Worm (Caenorhabditis elegans) whole organism, midembryonic: ENCODE measurements around the gene sri-60.

ENCODE experiments used
- T22C8.4 ChIP-seq: fragments of 200-800 bp; sonication (Bioruptor generic); IDR thresholded peaks from 2 replicates; pipeline ENCODE4 v1.3.6; 2022; ENCODE audit warnings: missing genetic modification characterization, missing compliant biosample characterization
- cog-1 ChIP-seq: sonication (generic microtip); optimal IDR thresholded peaks from 2 replicates; lab custom pipeline; 2016; ENCODE audit warnings: missing genetic modification characterization, missing compliant biosample characterization
- flt-1 ChIP-seq: fragments of 200-800 bp; sonication (Bioruptor generic); IDR thresholded peaks from 2 replicates; pipeline ENCODE4 v1.3.6; 2022; ENCODE audit warnings: missing genetic modification characterization, missing compliant biosample characterization
- klf-2 ChIP-seq: fragments of 200-800 bp; sonication (Bioruptor generic); conservative IDR thresholded peaks from 2 replicates; pipeline ENCODE4 v1.3.6; 2022; ENCODE audit warnings: missing genetic modification reagents, missing genetic modification characterization, missing compliant biosample characterization
- med-1 ChIP-seq: sonication (generic microtip); optimal IDR thresholded peaks from 2 replicates; lab custom pipeline; 2017; ENCODE audit warnings: missing genetic modification characterization, mild to moderate bottlenecking, missing compliant biosample characterization, antibody characterized with exemption, missing genetic modification reagents; ENCODE audit not compliant: insufficient read depth
- ref-1 ChIP-seq: fragments of 200-800 bp; sonication (Bioruptor generic); conservative IDR thresholded peaks from 2 replicates; pipeline ENCODE4 v1.3.6; 2022; ENCODE audit warnings: missing genetic modification reagents, missing genetic modification characterization, missing compliant biosample characterization
- tab-1 ChIP-seq: fragments of 200-800 bp; sonication (Bioruptor generic); IDR thresholded peaks from 2 replicates; pipeline ENCODE4 v1.3.6; 2022; ENCODE audit warnings: missing genetic modification characterization, missing compliant biosample characterization
- ztf-23 ChIP-seq: fragments of 200-800 bp; sonication (Bioruptor generic); IDR thresholded peaks from 2 replicates; pipeline ENCODE4 v1.3.6; 2022; ENCODE audit warnings: missing genetic modification reagents, missing genetic modification characterization, missing compliant biosample characterization
- ztf-29 ChIP-seq: fragments of 200-800 bp; sonication (Bioruptor generic); IDR thresholded peaks from 2 replicates; pipeline ENCODE4 v1.3.6; 2022; ENCODE audit warnings: missing genetic modification reagents, missing genetic modification characterization, missing compliant biosample characterization

The sri-60 gene

ce11 chrII:2710919-2711318 lies 8.3 kb upstream of the sri-60 start, which contains the start of gene T05A8.2:
Gene T05A8.2, minus strand, starts transcription at chrII:2711019.
- TF ChIP-seq cog-1 (tag; lab: Kevin White, UChicago) = no peak
- no peak for TF ChIP-seq flt-1 (GFP tag; lab: Robert Waterston, UW)
- no peak for TF ChIP-seq T22C8.4 (GFP tag; lab: Robert Waterston, UW)
- no peak for TF ChIP-seq klf-2 (GFP tag; lab: Robert Waterston, UW)
- no peak for TF ChIP-seq ref-1 (GFP tag; lab: Robert Waterston, UW)

DNA sequence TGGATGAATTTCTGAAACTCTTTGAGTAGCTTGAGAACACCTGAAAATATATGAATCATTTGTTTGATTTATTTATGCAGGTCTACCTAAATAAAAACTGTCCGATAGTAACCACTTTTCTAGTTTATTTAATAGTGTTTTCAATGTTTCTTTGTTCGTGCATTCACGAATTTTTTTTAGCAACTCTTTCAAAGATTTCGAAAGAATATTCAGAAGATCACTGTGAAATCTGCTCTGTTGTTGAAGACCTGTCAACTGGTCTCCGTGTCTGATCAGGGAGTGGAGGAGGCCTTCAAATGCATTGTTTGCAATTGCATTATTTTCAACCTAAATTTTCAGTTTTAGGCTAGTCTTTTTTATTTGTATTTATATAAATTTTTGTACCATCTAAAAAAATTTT lies 7.3 kb upstream of the sri-60 start, which contains the start of gene T05A8.1:
T05A8.1 (minus strand) TSS at position 101 of the 400 bp plus-strand sequence.
- TF ChIP-seq med-1 (GFP tag; lab: Kevin White, UChicago) = no peak
- TF ChIP-seq ztf-23 (GFP tag; lab: Robert Waterston, UW) = no peak
- TF ChIP-seq klf-2 (GFP tag; lab: Robert Waterston, UW) = no peak
- TF ChIP-seq cog-1 (tag; lab: Kevin White, UChicago) = no peak
- no peak for TF ChIP-seq ref-1 (GFP tag; lab: Robert Waterston, UW)
- TF ChIP-seq ztf-29 (GFP tag; lab: Robert Waterston, UW) = no peak
- TF ChIP-seq flt-1 (GFP tag; lab: Robert Waterston, UW) = no peak
- TF ChIP-seq T22C8.4 (GFP tag; lab: Robert Waterston, UW) = no peak
- TF ChIP-seq tab-1 = no peak

- no peak for TF ChIP-seq med-1 (GFP tag; lab: Kevin White, UChicago)
- TF ChIP-seq cog-1 (tag; lab: Kevin White, UChicago) = no peak
- TF ChIP-seq ref-1 (GFP tag; lab: Robert Waterston, UW) = no peak
- no peak for TF ChIP-seq ztf-29 (GFP tag; lab: Robert Waterston, UW)
- no peak for TF ChIP-seq klf-2 (GFP tag; lab: Robert Waterston, UW)
- TF ChIP-seq flt-1 (GFP tag; lab: Robert Waterston, UW) = no peak
- TF ChIP-seq T22C8.4 (GFP tag; lab: Robert Waterston, UW) = no peak
- TF ChIP-seq tab-1 = no peak
- no peak for TF ChIP-seq ztf-23 (GFP tag; lab: Robert Waterston, UW)
These were observed 5.2 kb upstream of the sri-60 start, which contains the start of gene Y47G7B.2 for ce11 chrII:2707872-2708271. Gene Y47G7B.2, minus strand, starts transcription at chrII:2708014.

ce11 chrII:2705200-2705599 lies 2.5 kb upstream of the sri-60 start, which contains the start of gene srh-128:
Gene srh-128, minus strand, starts transcription at chrII:2705300.
- TF ChIP-seq ztf-23 (GFP tag; lab: Robert Waterston, UW) (no peak), T22C8.4 (GFP tag; lab: Robert Waterston, UW) (no peak), cog-1 (tag; lab: Kevin White, UChicago) (no peak), ref-1 (GFP tag; lab: Robert Waterston, UW) (no peak), klf-2 (GFP tag; lab: Robert Waterston, UW) (no peak), ztf-29 (GFP tag; lab: Robert Waterston, UW) (no peak), med-1 (GFP tag; lab: Kevin White, UChicago) (no peak), flt-1 (GFP tag; lab: Robert Waterston, UW) (no peak), tab-1 (no peak)

ce11 chrII:2700229-2700628 lies 2.4 kb downstream of the sri-60 start, which contains the start of gene sri-61:
Gene sri-61, minus strand, starts transcription at chrII:2700329.
- TF ChIP-seq cog-1 (tag; lab: Kevin White, UChicago) (no peak), flt-1 (GFP tag; lab: Robert Waterston, UW) (no peak), ztf-29 (GFP tag; lab: Robert Waterston, UW) (no peak), klf-2 (GFP tag; lab: Robert Waterston, UW) (no peak), tab-1 (no peak), med-1 (GFP tag; lab: Kevin White, UChicago) (no peak)

DNA sequence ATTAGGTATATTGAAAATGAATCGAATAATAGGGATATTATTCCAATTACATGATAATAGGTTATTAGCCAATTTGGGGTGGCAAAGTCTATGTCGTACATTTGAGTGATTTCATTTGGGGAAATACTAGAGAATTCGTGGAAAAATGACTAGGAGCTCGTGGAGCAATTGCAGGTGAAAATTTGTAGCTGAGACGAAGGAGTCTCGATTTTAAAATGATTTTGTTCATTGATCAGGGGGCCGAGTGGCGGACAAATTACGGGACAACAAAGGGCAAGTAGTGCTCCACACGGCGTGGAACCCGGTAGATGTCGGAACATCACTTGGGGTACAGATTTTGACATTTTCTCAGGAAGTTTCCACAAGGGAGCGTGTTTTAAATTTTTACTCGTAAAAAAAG lies 4.3 kb downstream of the sri-60 start, which contains the start of gene sri-62:
sri-62 (minus strand) TSS at position 101 of the 400 bp plus-strand sequence.
- TF ChIP-seq ref-1 (GFP tag; lab: Robert Waterston, UW) (no peak), med-1 (GFP tag; lab: Kevin White, UChicago) (no peak), ztf-29 (GFP tag; lab: Robert Waterston, UW) (no peak), flt-1 (GFP tag; lab: Robert Waterston, UW) (no peak), T22C8.4 (GFP tag; lab: Robert Waterston, UW) (no peak), cog-1 (tag; lab: Kevin White, UChicago) (no peak), tab-1 (no peak), ztf-23 (GFP tag; lab: Robert Waterston, UW) (no peak), klf-2 (GFP tag; lab: Robert Waterston, UW) (no peak)

- no peak for TF ChIP-seq cog-1 (tag; lab: Kevin White, UChicago)
- TF ChIP-seq tab-1 = no peak
- TF ChIP-seq ref-1 (GFP tag; lab: Robert Waterston, UW) = no peak
- no peak for TF ChIP-seq ztf-23 (GFP tag; lab: Robert Waterston, UW)
- no peak for TF ChIP-seq T22C8.4 (GFP tag; lab: Robert Waterston, UW)
These were observed 7.6 kb downstream of the sri-60 start for ce11 chrII:2695079-2695478.

ce11 chrII:2692476-2692875 lies 10.2 kb downstream of the sri-60 start, which contains the start of gene set-11:
Gene set-11, minus strand, starts transcription at chrII:2692576.
- TF ChIP-seq cog-1 (tag; lab: Kevin White, UChicago) (no peak), T22C8.4 (GFP tag; lab: Robert Waterston, UW) (no peak), ztf-23 (GFP tag; lab: Robert Waterston, UW) (no peak), med-1 (GFP tag; lab: Kevin White, UChicago) (no peak), klf-2 (GFP tag; lab: Robert Waterston, UW) (no peak), ref-1 (GFP tag; lab: Robert Waterston, UW) (no peak), ztf-29 (GFP tag; lab: Robert Waterston, UW) (no peak), tab-1 (no peak), flt-1 (GFP tag; lab: Robert Waterston, UW) (no peak)

- no peak for TF ChIP-seq ztf-29 (GFP tag; lab: Robert Waterston, UW)
- TF ChIP-seq ref-1 (GFP tag; lab: Robert Waterston, UW) = no peak
- TF ChIP-seq T22C8.4 (GFP tag; lab: Robert Waterston, UW) = no peak
- no peak for TF ChIP-seq ztf-23 (GFP tag; lab: Robert Waterston, UW)
- TF ChIP-seq tab-1 = no peak
- TF ChIP-seq cog-1 (tag; lab: Kevin White, UChicago) = no peak
- TF ChIP-seq med-1 (GFP tag; lab: Kevin White, UChicago) = no peak
- no peak for TF ChIP-seq klf-2 (GFP tag; lab: Robert Waterston, UW)
- no peak for TF ChIP-seq flt-1 (GFP tag; lab: Robert Waterston, UW)
These were observed 12.6 kb downstream of the sri-60 start, which contains the start of gene nspf-3 for ce11 chrII:2690080-2690479. Gene nspf-3, minus strand, starts transcription at chrII:2690180.
